Worm (Caenorhabditis elegans) whole organism, midembryonic: Measurements from ENCODE around the gene hpo-28.

Experiments used
- flt-1 ChIP-seq: fragments of 200-800 bp; sonication (Bioruptor generic); IDR thresholded peaks from 2 replicates; pipeline ENCODE4 v1.3.6; 2022; ENCODE audit warnings: missing genetic modification characterization, missing compliant biosample characterization
- ref-1 ChIP-seq: fragments of 200-800 bp; sonication (Bioruptor generic); conservative IDR thresholded peaks from 2 replicates; pipeline ENCODE4 v1.3.6; 2022; ENCODE audit warnings: missing genetic modification reagents, missing genetic modification characterization, missing compliant biosample characterization
- tab-1 ChIP-seq: fragments of 200-800 bp; sonication (Bioruptor generic); IDR thresholded peaks from 2 replicates; pipeline ENCODE4 v1.3.6; 2022; ENCODE audit warnings: missing genetic modification characterization, missing compliant biosample characterization

DNA sequence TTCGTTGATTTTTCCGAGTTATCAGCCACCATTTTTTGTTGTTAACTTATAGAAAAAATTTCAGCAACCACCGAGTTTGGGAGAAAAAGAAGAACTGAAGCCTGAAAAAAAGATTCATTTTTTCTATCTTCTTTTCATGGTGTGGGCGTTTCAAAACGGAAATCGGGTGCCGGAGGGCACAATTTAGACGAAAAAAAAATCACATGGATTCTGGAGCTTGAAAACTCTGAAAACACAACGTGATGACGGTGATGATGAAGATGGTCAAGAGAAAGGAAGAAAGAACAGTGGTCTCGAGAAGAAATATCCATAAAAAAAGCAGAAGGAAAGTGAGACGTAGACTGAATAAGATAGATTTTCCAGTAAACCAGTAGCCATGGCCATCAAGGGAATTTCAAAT is 25.1 kb downstream of the hpo-28 start, which contains the start of gene rcan-1:
- no peak for TF ChIP-seq flt-1 (GFP tag; lab: Robert Waterston, UW)
- TF ChIP-seq tab-1 (GFP tag; lab: Robert Waterston, UW): no peak
- TF ChIP-seq ref-1 (GFP tag; lab: Robert Waterston, UW): no peak
